Worm (Caenorhabditis elegans): Measurements from ENCODE around the gene rbm-42.
A peak's percentile ranks its signal among the peaks of the same experiment; 100 is the strongest.

The rbm-42 gene

ce11 chrIII:5196298-5197045 is 43.4 kb upstream of the rbm-42 start:
- TF ChIP-seq ceh-45 (GFP tag; IDR thresholded peaks at IDR 0.05) (no peak), hlh-13 (GFP tag; optimal IDR thresholded peaks at IDR 0.05) (no peak), sox-2 (GFP tag; IDR thresholded peaks at IDR 0.05) (no peak), ceh-2 (tag; optimal IDR thresholded peaks at IDR 0.05) (no peak), ceh-30 (tag; optimal IDR thresholded peaks at IDR 0.05) (no peak), elt-4 (tag; optimal IDR thresholded peaks at IDR 0.05) (no peak), nhr-232 (tag; optimal IDR thresholded peaks at IDR 0.05) (no peak), madf-2 (tag; optimal IDR thresholded peaks at IDR 0.05) (no peak), elt-2 (tag; optimal IDR thresholded peaks at IDR 0.05) (no peak), K09A11.1 (tag; optimal IDR thresholded peaks at IDR 0.05; ENCODE audit: insufficient read depth) (no peak), ceh-34 (tag; optimal IDR thresholded peaks at IDR 0.05) (no peak), hlh-6 (tag; optimal IDR thresholded peaks at IDR 0.05) (no peak), unc-55 (GFP tag; optimal IDR thresholded peaks at IDR 0.05) (no peak), mec-3 (tag; optimal IDR thresholded peaks at IDR 0.05; ENCODE audit: borderline replicate concordance) (no peak), ceh-31 (tag; optimal IDR thresholded peaks at IDR 0.05) (no peak), C38D4.7 (GFP tag; optimal IDR thresholded peaks at IDR 0.05) (no peak), fkh-10 (GFP tag; optimal IDR thresholded peaks at IDR 0.05) (no peak)

ce11 chrIII:5195690-5196089 is 42.7 kb upstream of the rbm-42 start, which contains the start of gene moc-6:
TSS of gene moc-6 (plus strand) at chrIII:5195990.
- TF ChIP-seq lim-6 (tag; optimal IDR thresholded peaks at IDR 0.05) (no peak), ets-4 (tag; optimal IDR thresholded peaks at IDR 0.05) (no peak), F13H6.1 (tag; optimal IDR thresholded peaks at IDR 0.05) (no peak), unc-55 (GFP tag; optimal IDR thresholded peaks at IDR 0.05) (no peak), ceh-19 (GFP tag; optimal IDR thresholded peaks at IDR 0.05) (no peak), pros-1 (tag; optimal IDR thresholded peaks at IDR 0.05) (no peak), odd-2 (tag; optimal IDR thresholded peaks at IDR 0.05) (no peak), unc-3 (GFP tag; conservative IDR thresholded peaks at IDR 0.05) (no peak), unc-3 (tag; optimal IDR thresholded peaks at IDR 0.05) (no peak), hlh-8 (tag; optimal IDR thresholded peaks at IDR 0.05) (no peak), ceh-45 (GFP tag; IDR thresholded peaks at IDR 0.05) (no peak), pqm-1 (tag; optimal IDR thresholded peaks at IDR 0.05) (no peak), pha-2 (tag; optimal IDR thresholded peaks at IDR 0.05) (no peak), sox-2 (GFP tag; IDR thresholded peaks at IDR 0.05) (no peak), C38D4.7 (GFP tag; optimal IDR thresholded peaks at IDR 0.05) (no peak), hlh-13 (GFP tag; optimal IDR thresholded peaks at IDR 0.05) (no peak)

DNA sequence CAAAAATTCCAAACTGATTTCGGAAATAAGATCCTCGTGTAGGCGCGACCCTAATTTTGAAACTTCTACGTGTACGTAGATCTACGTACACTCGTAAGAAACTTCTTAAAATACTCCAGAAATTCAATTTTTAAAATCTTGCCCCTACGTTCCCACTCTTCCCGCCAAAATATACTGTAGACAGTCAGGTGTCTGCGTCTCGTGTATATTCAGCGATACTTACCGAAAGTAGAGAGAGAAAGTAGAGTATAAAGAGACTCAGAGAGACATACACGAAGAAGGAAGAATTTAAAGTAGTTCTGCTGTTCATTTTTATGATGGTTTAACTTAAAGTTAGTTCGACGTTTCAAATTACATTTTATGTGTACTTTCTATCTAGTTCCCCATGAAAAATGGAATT is 40.2 kb upstream of the rbm-42 start:
- TF ChIP-seq mec-3 (tag; optimal IDR thresholded peaks at IDR 0.05; ENCODE audit: borderline replicate concordance) (no peak), hlh-30 (tag; optimal IDR thresholded peaks at IDR 0.05; ENCODE audit: insufficient read depth) (peak; percentile 18)

DNA sequence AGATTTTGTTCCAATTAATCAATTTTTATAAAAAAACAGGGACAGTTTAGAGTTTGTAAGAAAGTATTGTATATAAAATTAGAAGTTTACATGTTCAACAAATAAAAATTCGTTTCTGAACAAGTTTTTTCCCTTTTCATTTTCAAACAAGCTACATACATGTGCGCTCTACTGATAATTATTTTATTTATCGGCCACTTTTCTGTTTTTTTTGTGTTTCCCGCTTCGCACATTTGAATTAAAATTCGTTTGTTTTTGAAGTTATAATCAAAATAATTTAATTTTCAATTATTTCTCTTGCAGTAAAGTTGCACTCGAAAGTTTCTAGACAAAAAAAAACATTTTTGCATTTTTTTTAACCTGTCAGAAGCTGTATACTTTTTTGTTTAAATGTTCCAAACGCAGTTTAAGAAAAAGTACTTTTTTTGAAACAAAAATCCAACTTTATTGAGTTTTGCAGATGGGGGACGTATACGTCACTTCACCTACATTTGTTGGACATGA is 37.7 kb upstream of the rbm-42 start, which contains the start of gene hira-1:
Gene hira-1, plus strand, starts transcription at position 454 of the 504 bp plus-strand sequence.
- TF ChIP-seq odd-2 (tag; optimal IDR thresholded peaks at IDR 0.05) (no peak), ceh-24 (tag; optimal IDR thresholded peaks at IDR 0.05) (no peak), hlh-15 (tag; optimal IDR thresholded peaks at IDR 0.05) (no peak), unc-42 (tag; optimal IDR thresholded peaks at IDR 0.05) (peak; percentile 55)

DNA sequence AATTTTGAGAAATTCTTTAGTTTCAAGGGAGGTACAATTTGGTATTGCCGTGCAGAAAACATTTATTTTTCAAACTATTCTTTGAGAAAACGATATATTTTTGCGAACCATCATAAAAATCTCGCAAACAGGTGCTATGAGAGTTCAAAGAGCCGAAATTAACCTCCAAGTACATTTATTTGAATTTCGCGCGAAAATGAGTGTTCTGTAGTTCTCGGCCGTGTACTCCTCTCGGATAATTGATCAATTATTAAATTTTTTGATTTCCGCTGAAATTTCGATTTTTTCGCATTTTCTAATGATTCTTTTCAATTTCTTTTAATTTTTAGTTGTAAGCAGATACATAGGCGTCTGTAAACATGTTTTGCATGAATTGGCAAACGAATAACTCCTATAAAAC is 37.1 kb upstream of the rbm-42 start:
- TF ChIP-seq ceh-2 (tag; optimal IDR thresholded peaks at IDR 0.05) (peak; percentile 20), ets-4 (tag; optimal IDR thresholded peaks at IDR 0.05) (peak; percentile 91), ztf-16 (tag; optimal IDR thresholded peaks at IDR 0.05) (no peak), ceh-45 (GFP tag; IDR thresholded peaks at IDR 0.05) (no peak), hlh-6 (tag; optimal IDR thresholded peaks at IDR 0.05) (no peak), zip-5 (tag; optimal IDR thresholded peaks at IDR 0.05) (peak; percentile 35), npax-4 (tag; optimal IDR thresholded peaks at IDR 0.05) (no peak), pha-4 (tag; optimal IDR thresholded peaks at IDR 0.05) (no peak), K02D7.2 (tag; optimal IDR thresholded peaks at IDR 0.05) (no peak), pag-3 (tag; optimal IDR thresholded peaks at IDR 0.05; ENCODE audit: borderline replicate concordance) (no peak), C38D4.7 (GFP tag; optimal IDR thresholded peaks at IDR 0.05) (no peak), sox-2 (GFP tag; IDR thresholded peaks at IDR 0.05) (no peak), ref-2 (tag; optimal IDR thresholded peaks at IDR 0.05) (peak; percentile 50), pat-9 (tag; optimal IDR thresholded peaks at IDR 0.05) (no peak), pqm-1 (tag; optimal IDR thresholded peaks at IDR 0.05) (no peak), elt-4 (tag; optimal IDR thresholded peaks at IDR 0.05) (no peak), lim-6 (tag; optimal IDR thresholded peaks at IDR 0.05) (peak; percentile 21), ceh-34 (tag; optimal IDR thresholded peaks at IDR 0.05) (no peak), ceh-31 (tag; optimal IDR thresholded peaks at IDR 0.05) (peak; percentile 47), tbx-7 (tag; optimal IDR thresholded peaks at IDR 0.05) (peak; percentile 25), C08G9.2 (tag; optimal IDR thresholded peaks at IDR 0.05) (peak; percentile 79)
